Worm (Caenorhabditis elegans) whole organism, midembryonic: ENCODE measurements around the gene nas-20.

Experiments
- T22C8.4 ChIP-seq: fragments of 200-800 bp; sonication (Bioruptor generic); IDR thresholded peaks from 2 replicates; pipeline ENCODE4 v1.3.6; 2022; ENCODE audit warnings: missing genetic modification characterization, missing compliant biosample characterization
- cog-1 ChIP-seq: sonication (generic microtip); optimal IDR thresholded peaks from 2 replicates; lab custom pipeline; 2016; ENCODE audit warnings: missing genetic modification characterization, missing compliant biosample characterization
- flt-1 ChIP-seq: fragments of 200-800 bp; sonication (Bioruptor generic); IDR thresholded peaks from 2 replicates; pipeline ENCODE4 v1.3.6; 2022; ENCODE audit warnings: missing genetic modification characterization, missing compliant biosample characterization
- klf-2 ChIP-seq: fragments of 200-800 bp; sonication (Bioruptor generic); conservative IDR thresholded peaks from 2 replicates; pipeline ENCODE4 v1.3.6; 2022; ENCODE audit warnings: missing genetic modification reagents, missing genetic modification characterization, missing compliant biosample characterization
- med-1 ChIP-seq: sonication (generic microtip); optimal IDR thresholded peaks from 2 replicates; lab custom pipeline; 2017; ENCODE audit warnings: missing genetic modification characterization, mild to moderate bottlenecking, missing compliant biosample characterization, antibody characterized with exemption, missing genetic modification reagents; ENCODE audit not compliant: insufficient read depth
- ref-1 ChIP-seq: fragments of 200-800 bp; sonication (Bioruptor generic); conservative IDR thresholded peaks from 2 replicates; pipeline ENCODE4 v1.3.6; 2022; ENCODE audit warnings: missing genetic modification reagents, missing genetic modification characterization, missing compliant biosample characterization
- tab-1 ChIP-seq: fragments of 200-800 bp; sonication (Bioruptor generic); IDR thresholded peaks from 2 replicates; pipeline ENCODE4 v1.3.6; 2022; ENCODE audit warnings: missing genetic modification characterization, missing compliant biosample characterization
- ztf-23 ChIP-seq: fragments of 200-800 bp; sonication (Bioruptor generic); IDR thresholded peaks from 2 replicates; pipeline ENCODE4 v1.3.6; 2022; ENCODE audit warnings: missing genetic modification reagents, missing genetic modification characterization, missing compliant biosample characterization
- ztf-29 ChIP-seq: fragments of 200-800 bp; sonication (Bioruptor generic); IDR thresholded peaks from 2 replicates; pipeline ENCODE4 v1.3.6; 2022; ENCODE audit warnings: missing genetic modification reagents, missing genetic modification characterization, missing compliant biosample characterization

The nas-20 gene

DNA sequence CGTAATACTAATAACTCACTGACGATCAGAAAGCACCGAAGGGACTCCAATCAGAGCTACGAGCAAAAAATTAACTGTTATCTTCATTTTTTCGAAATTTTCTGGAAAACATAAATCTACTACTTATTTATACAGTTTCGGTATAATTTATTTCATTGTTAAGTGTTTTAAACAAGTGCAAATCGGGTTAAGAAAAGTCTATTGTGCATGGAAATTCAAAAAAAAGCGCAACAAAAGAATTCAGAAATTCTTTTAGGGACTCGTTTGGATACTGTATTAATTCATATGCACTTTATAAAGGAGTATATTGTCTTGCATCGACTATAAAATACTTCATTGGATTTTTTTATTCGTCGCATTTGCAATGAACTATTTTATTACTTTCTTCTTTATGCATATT, at the start of gene nas-20, which contains the start of gene nas-21:
nas-20 (minus strand) TSS at position 101 of the 400 bp plus-strand sequence.
nas-21 (plus strand) TSS at position 356 of the 400 bp plus-strand sequence.
- TF ChIP-seq tab-1 (GFP tag; lab: Robert Waterston, UW) (no peak), cog-1 (tag; lab: Kevin White, UChicago) (no peak), ref-1 (GFP tag; lab: Robert Waterston, UW) (no peak), ztf-29 (GFP tag; lab: Robert Waterston, UW) (no peak), T22C8.4 (GFP tag; lab: Robert Waterston, UW) (no peak), ztf-23 (GFP tag; lab: Robert Waterston, UW) (no peak), med-1 (GFP tag; lab: Kevin White, UChicago) (no peak), klf-2 (GFP tag; lab: Robert Waterston, UW) (no peak), flt-1 (GFP tag; lab: Robert Waterston, UW) (no peak)

- no peak for TF ChIP-seq klf-2 (GFP tag; lab: Robert Waterston, UW)
- TF ChIP-seq ztf-29 (GFP tag; lab: Robert Waterston, UW) = no peak
- TF ChIP-seq tab-1 (GFP tag; lab: Robert Waterston, UW) = peak; percentile 30; the same call in 1 of the 2 replicates
- peak; percentile 52 for TF ChIP-seq cog-1 (tag; lab: Kevin White, UChicago)
- no peak; the same call in 1 of the 2 replicates for TF ChIP-seq T22C8.4 (GFP tag; lab: Robert Waterston, UW)
- peak; percentile 78 for TF ChIP-seq ztf-23 (GFP tag; lab: Robert Waterston, UW)
- TF ChIP-seq flt-1 (GFP tag; lab: Robert Waterston, UW) = peak; percentile 67; the same call in 1 of the 2 replicates
- no peak for TF ChIP-seq ref-1 (GFP tag; lab: Robert Waterston, UW)
- peak; percentile 27 for TF ChIP-seq med-1 (GFP tag; lab: Kevin White, UChicago)
Observed at ce11 chrV:11521448-11521847, 49.3 kb upstream of the nas-20 start, which contains the start of gene pafo-1. pafo-1 (plus strand) TSS chrV:11521703.

DNA sequence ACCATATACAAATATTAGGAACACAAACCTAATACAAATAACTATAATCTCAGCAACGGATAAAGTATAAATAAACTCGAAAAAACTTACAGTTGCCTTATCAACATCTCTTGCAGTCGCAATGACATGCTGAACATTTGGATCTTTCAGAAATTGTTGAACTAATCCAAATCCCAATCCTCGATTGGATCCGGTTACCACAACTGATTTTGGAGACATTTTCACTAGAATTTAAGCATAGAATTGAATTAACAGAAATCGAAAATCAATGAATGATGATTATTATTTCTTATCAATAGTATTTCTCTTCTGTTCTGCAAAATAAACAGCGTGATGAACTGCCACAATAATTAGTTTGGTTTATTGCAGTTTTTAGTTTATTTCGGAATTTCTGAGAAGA, 48.1 kb upstream of the nas-20 start, which contains the start of the genes C55A6.11 and C55A6.7:
C55A6.11 (plus strand) TSS at position 301 of the 400 bp plus-strand sequence.
C55A6.7 (minus strand) TSS at position 316 of the 400 bp plus-strand sequence.
- TF ChIP-seq klf-2 (GFP tag; lab: Robert Waterston, UW) (no peak), ztf-29 (GFP tag; lab: Robert Waterston, UW) (no peak), cog-1 (tag; lab: Kevin White, UChicago) (no peak), ref-1 (GFP tag; lab: Robert Waterston, UW) (no peak), ztf-23 (GFP tag; lab: Robert Waterston, UW) (no peak), flt-1 (GFP tag; lab: Robert Waterston, UW) (no peak), tab-1 (GFP tag; lab: Robert Waterston, UW) (no peak), med-1 (GFP tag; lab: Kevin White, UChicago) (no peak), T22C8.4 (GFP tag; lab: Robert Waterston, UW) (no peak)

DNA sequence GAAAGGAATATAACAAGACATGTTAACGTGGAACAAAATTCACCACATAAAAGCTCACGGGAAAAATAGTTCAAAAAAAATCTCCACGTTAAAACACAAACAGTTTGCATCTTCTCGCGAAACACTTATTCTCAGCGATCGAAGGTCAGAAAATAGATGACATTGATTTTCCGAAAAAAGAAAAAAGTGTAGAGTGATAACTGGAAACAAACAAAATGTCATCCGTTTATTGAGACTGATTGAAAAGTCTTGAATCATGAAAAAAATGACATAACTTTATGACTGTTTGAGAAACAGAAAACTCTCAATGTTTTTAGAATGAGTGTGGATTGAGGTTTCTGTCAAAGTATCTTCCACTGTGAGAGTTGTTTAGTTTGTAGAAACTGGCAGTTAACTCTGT, 45.7 kb upstream of the nas-20 start, which contains the start of gene C55A6.4:
C55A6.4 (minus strand) TSS at position 101 of the 400 bp plus-strand sequence.
- TF ChIP-seq ref-1 (GFP tag; lab: Robert Waterston, UW) (no peak), tab-1 (GFP tag; lab: Robert Waterston, UW) (no peak), T22C8.4 (GFP tag; lab: Robert Waterston, UW) (no peak), med-1 (GFP tag; lab: Kevin White, UChicago) (no peak), flt-1 (GFP tag; lab: Robert Waterston, UW) (no peak), cog-1 (tag; lab: Kevin White, UChicago) (no peak), ztf-29 (GFP tag; lab: Robert Waterston, UW) (no peak), ztf-23 (GFP tag; lab: Robert Waterston, UW) (no peak), klf-2 (GFP tag; lab: Robert Waterston, UW) (no peak)

DNA sequence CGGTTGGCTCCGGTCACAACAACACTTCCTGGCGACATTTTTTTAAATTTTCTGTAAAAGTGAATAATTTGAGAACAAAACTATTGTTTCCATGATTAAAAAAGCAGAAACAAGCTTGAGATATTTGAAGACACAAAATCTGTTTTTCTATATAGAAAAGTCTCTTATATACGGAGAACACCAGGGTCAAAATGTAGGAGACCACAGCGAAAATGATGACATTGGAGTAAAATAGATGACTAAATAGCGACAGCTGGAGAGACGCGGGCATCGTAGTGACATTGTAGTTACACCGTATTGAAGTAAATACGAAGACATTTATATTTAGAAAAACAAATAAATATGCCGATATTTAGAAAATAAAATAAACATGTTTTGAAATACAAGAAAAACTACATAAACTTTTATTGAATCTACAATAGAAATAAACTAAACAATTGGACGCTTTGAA, 44.1 kb upstream of the nas-20 start, which contains the start of gene sdz-8:
sdz-8 (minus strand) TSS at position 51 of the 451 bp plus-strand sequence.
- TF ChIP-seq ref-1 (GFP tag; lab: Robert Waterston, UW) = no peak
- no peak for TF ChIP-seq ztf-23 (GFP tag; lab: Robert Waterston, UW)
- no peak for TF ChIP-seq T22C8.4 (GFP tag; lab: Robert Waterston, UW)
- no peak for TF ChIP-seq flt-1 (GFP tag; lab: Robert Waterston, UW)
- no peak for TF ChIP-seq med-1 (GFP tag; lab: Kevin White, UChicago)
- no peak for TF ChIP-seq klf-2 (GFP tag; lab: Robert Waterston, UW)
- TF ChIP-seq cog-1 (tag; lab: Kevin White, UChicago) = no peak

ce11 chrV:11515145-11515544, 43.0 kb upstream of the nas-20 start:
- TF ChIP-seq ref-1 (GFP tag; lab: Robert Waterston, UW) (no peak), ztf-23 (GFP tag; lab: Robert Waterston, UW) (no peak), T22C8.4 (GFP tag; lab: Robert Waterston, UW) (no peak), ztf-29 (GFP tag; lab: Robert Waterston, UW) (no peak), flt-1 (GFP tag; lab: Robert Waterston, UW) (no peak), tab-1 (GFP tag; lab: Robert Waterston, UW) (no peak), med-1 (GFP tag; lab: Kevin White, UChicago) (no peak), cog-1 (tag; lab: Kevin White, UChicago) (no peak), klf-2 (GFP tag; lab: Robert Waterston, UW) (no peak)

DNA sequence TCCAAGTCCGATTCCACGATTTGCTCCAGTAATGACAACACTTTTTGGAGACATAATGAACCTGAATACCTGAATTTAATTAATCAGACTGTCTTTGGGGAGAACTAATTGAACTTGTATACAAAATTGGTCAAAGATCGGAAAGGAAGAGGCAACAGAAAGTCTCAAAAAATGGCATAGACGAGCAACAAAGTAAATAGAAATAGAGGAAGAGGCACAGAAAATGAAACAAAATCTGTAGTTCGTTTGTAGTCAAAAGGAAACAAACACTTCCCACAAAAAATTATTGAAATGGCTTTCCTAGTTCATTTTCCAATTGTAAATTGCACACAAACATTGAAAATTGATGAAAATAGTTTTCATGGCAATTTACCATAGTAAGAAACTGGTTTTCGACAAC, 42.6 kb upstream of the nas-20 start, which contains the start of gene C55A6.6:
C55A6.6 (minus strand) TSS at position 61 of the 400 bp plus-strand sequence.
- TF ChIP-seq tab-1 (GFP tag; lab: Robert Waterston, UW) = no peak
- TF ChIP-seq T22C8.4 (GFP tag; lab: Robert Waterston, UW) = no peak
- TF ChIP-seq ref-1 (GFP tag; lab: Robert Waterston, UW) = no peak
- TF ChIP-seq med-1 (GFP tag; lab: Kevin White, UChicago) = no peak
- no peak for TF ChIP-seq klf-2 (GFP tag; lab: Robert Waterston, UW)
- no peak for TF ChIP-seq ztf-29 (GFP tag; lab: Robert Waterston, UW)
- no peak for TF ChIP-seq ztf-23 (GFP tag; lab: Robert Waterston, UW)
- no peak for TF ChIP-seq cog-1 (tag; lab: Kevin White, UChicago)
- no peak for TF ChIP-seq flt-1 (GFP tag; lab: Robert Waterston, UW)

- TF ChIP-seq T22C8.4 (GFP tag; lab: Robert Waterston, UW) = no peak
- TF ChIP-seq med-1 (GFP tag; lab: Kevin White, UChicago) = no peak
- no peak for TF ChIP-seq ztf-29 (GFP tag; lab: Robert Waterston, UW)
- no peak for TF ChIP-seq cog-1 (tag; lab: Kevin White, UChicago)
- no peak for TF ChIP-seq ref-1 (GFP tag; lab: Robert Waterston, UW)
- no peak for TF ChIP-seq klf-2 (GFP tag; lab: Robert Waterston, UW)
- TF ChIP-seq tab-1 (GFP tag; lab: Robert Waterston, UW) = no peak
Observed at ce11 chrV:11513432-11513831, 41.3 kb upstream of the nas-20 start, which contains the start of gene C55A6.3. C55A6.3 (minus strand) TSS chrV:11513532.
